Fruit fly (Drosophila melanogaster) whole organism, adult: ENCODE measurements around the gene CG18545.
"Not testable (repeated sequence)": the region's sequence is repeated elsewhere in the genome, so short reads cannot be mapped to it uniquely, and the experiment has no call there.

ENCODE experiments used
- CG33017 ChIP-seq: fragments of 200-800 bp; sonication (Bioruptor generic); optimal IDR thresholded peaks from 2 replicates; lab custom pipeline; 2018; ENCODE audit warnings: missing biosample characterization, mild to moderate bottlenecking, missing genetic modification characterization, moderate library complexity
- CG5204 ChIP-seq: fragments of 200-800 bp; sonication (Bioruptor generic); optimal IDR thresholded peaks from 2 replicates; lab custom pipeline; 2016; ENCODE audit warnings: missing biosample characterization, missing genetic modification characterization
- Clk ChIP-seq: fragments of 200-800 bp; sonication (Bioruptor generic); optimal IDR thresholded peaks from 2 replicates; lab custom pipeline; 2017; ENCODE audit warnings: missing biosample characterization, missing genetic modification characterization
- Crg-1 ChIP-seq: fragments of 200-800 bp; sonication (Bioruptor generic); optimal IDR thresholded peaks from 2 replicates; lab custom pipeline; 2016; ENCODE audit warnings: missing biosample characterization, missing genetic modification characterization
- bab1 ChIP-seq: fragments of 200-800 bp; sonication (Bioruptor generic); optimal IDR thresholded peaks from 3 replicates; lab custom pipeline; 2019; ENCODE audit warnings: missing biosample characterization, mild to moderate bottlenecking, missing genetic modification characterization, moderate library complexity
- toe ChIP-seq: fragments of 200-800 bp; sonication (Bioruptor generic); optimal IDR thresholded peaks from 2 replicates; lab custom pipeline; 2016; ENCODE audit warnings: missing biosample characterization, missing genetic modification characterization

DNA sequence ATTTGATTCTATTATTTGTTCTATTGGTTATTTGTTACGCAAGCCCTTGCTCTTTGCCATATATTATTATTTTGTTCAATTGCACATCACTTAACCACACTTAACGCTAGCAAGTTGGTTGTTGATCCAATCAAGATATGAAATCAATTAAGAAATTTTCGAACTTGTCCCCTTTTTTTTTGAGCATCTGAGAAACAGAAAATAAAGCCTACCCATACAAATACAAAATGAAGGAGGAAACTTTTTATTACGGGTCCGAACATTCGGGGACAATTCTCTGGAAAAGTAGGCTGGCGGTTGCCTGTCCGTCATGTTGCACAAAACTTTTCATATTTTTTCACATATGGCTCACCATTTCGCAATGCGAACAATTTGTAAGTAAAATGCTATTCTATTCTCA, 2.7 kb upstream of the CG18545 start, which contains the start of gene CG12592:
- TF ChIP-seq bab1 (GFP tag; lab: Kevin White, UChicago); Crg-1; CG5204; CG33017 (tag; lab: Kevin White, UChicago); toe; Clk (GFP tag; lab: Kevin White, UChicago): not testable (repeated sequence)
